Fruit fly (Drosophila melanogaster): ENCODE measurements around the gene CG5112.
A peak's percentile ranks its signal among the peaks of the same experiment; 100 is the strongest.

The CG5112 gene

DNA sequence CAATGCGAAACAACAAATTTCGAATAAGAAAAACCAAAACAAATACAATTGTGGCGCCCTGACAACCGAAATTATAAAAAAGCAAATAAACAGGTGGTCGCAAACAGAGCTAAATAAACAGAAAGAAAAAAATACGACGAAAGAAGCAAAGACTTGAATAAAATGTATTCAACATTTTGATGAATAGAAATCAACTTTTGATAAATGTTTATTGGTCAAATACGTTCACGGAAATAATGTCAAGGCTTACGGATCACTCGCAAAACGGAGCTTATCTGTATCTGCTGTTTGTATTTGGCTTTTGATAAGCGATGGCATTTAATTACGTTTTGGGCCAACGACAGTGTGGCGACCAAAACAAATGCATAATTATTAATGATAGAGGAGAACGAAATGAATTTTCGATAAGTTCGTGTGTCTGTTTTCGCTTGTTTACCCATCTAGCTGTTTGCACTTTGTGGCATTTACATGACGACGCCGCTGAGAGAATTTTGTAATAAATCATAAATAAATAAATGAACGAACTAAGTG, 38.0 kb upstream of the CG5112 start (continued):
- TF ChIP-seq CG32772 (GFP tag; IDR thresholded peaks at IDR 0.05) (no peak), CG10274 (GFP tag; optimal IDR thresholded peaks at IDR 0.05) (no peak), nom (GFP tag; optimal IDR thresholded peaks at IDR 0.05) (no peak), CG32767 (GFP tag; IDR thresholded peaks at IDR 0.05) (peak; percentile 43; the same call in 1 of the 2 replicates), MTF-1 (GFP tag; optimal IDR thresholded peaks at IDR 0.05; ENCODE audit: borderline replicate concordance) (peak; percentile 13), GATAe (GFP tag; conservative IDR thresholded peaks at IDR 0.05) (peak; percentile 28; the same call in 1 of the 2 replicates), CG5953 (GFP tag; IDR thresholded peaks at IDR 0.05) (no peak), Sox100B (GFP tag; optimal IDR thresholded peaks at IDR 0.05) (peak; percentile 72), ftz-f1 (GFP tag; optimal IDR thresholded peaks at IDR 0.05) (peak; percentile 27), Lhr (GFP tag; optimal IDR thresholded peaks at IDR 0.05) (peak; percentile 4), CG10462 (GFP tag; optimal IDR thresholded peaks at IDR 0.05) (no peak), CG2712 (tag; optimal IDR thresholded peaks at IDR 0.05) (peak; percentile 19), CG16815 (GFP tag; optimal IDR thresholded peaks at IDR 0.05) (no peak), twi (tag; optimal IDR thresholded peaks at IDR 0.05) (peak; percentile 25), CG18599 (GFP tag; optimal IDR thresholded peaks at IDR 0.05) (peak; percentile 61), E2f2 (GFP tag; IDR thresholded peaks at IDR 0.05) (peak; percentile 38; the same call in 1 of the 2 replicates), CG15073 (GFP tag; optimal IDR thresholded peaks at IDR 0.05) (no peak), CrebB (tag; optimal IDR thresholded peaks at IDR 0.05) (peak; percentile 79), TFAM (GFP tag; optimal IDR thresholded peaks at IDR 0.05) (peak; percentile 33), CG12659 (GFP tag; optimal IDR thresholded peaks at IDR 0.05) (peak; percentile 26), CG31224 (GFP tag; IDR thresholded peaks at IDR 0.05) (no peak), chm (GFP tag; IDR thresholded peaks at IDR 0.05) (no peak), HmgZ (tag; optimal IDR thresholded peaks at IDR 0.05) (peak; percentile 34), CG17359 (tag; optimal IDR thresholded peaks at IDR 0.05) (peak; percentile 0), CG15601 (tag; optimal IDR thresholded peaks at IDR 0.05) (peak; percentile 67), ci (GFP tag; IDR thresholded peaks at IDR 0.05) (peak; percentile 54), CG11504 (tag; optimal IDR thresholded peaks at IDR 0.05) (peak; percentile 45), CG17385 (GFP tag; optimal IDR thresholded peaks at IDR 0.05) (peak; percentile 60), stwl (tag; optimal IDR thresholded peaks at IDR 0.05) (peak; percentile 5), CG6689 (GFP tag; IDR thresholded peaks at IDR 0.05) (no peak), CG11398 (GFP tag; optimal IDR thresholded peaks at IDR 0.05) (peak; percentile 57), CG3281 (GFP tag; optimal IDR thresholded peaks at IDR 0.05) (peak; percentile 75), scrt (GFP tag; optimal IDR thresholded peaks at IDR 0.05) (peak; percentile 61), sima (GFP tag; optimal IDR thresholded peaks at IDR 0.05) (peak; percentile 12), gem (tag; optimal IDR thresholded peaks at IDR 0.05) (peak; percentile 66), CG13775 (GFP tag; optimal IDR thresholded peaks at IDR 0.05) (peak; percentile 21), fd102C (GFP tag; optimal IDR thresholded peaks at IDR 0.05) (peak; percentile 56), D (optimal IDR thresholded peaks at IDR 0.05) (no peak), D (GFP tag; optimal IDR thresholded peaks at IDR 0.05) (peak; percentile 52), grau (tag; optimal IDR thresholded peaks at IDR 0.05) (peak; percentile 43), ranshi (GFP tag; IDR thresholded peaks at IDR 0.05) (no peak), oc (tag; optimal IDR thresholded peaks at IDR 0.05) (peak; percentile 1), CG2116 (GFP tag; optimal IDR thresholded peaks at IDR 0.05) (peak; percentile 45), bsh (GFP tag; optimal IDR thresholded peaks at IDR 0.05) (peak in 1 of 2 experiments; percentile 11), cas (GFP tag; IDR thresholded peaks at IDR 0.05) (no peak), CG15269 (tag; optimal IDR thresholded peaks at IDR 0.05) (peak; percentile 51), CG6765 (GFP tag; optimal IDR thresholded peaks at IDR 0.05) (no peak), CG2202 (tag; optimal IDR thresholded peaks at IDR 0.05) (peak; percentile 66), Meics (GFP tag; optimal IDR thresholded peaks at IDR 0.05) (peak; percentile 38), fd64A (GFP tag; optimal IDR thresholded peaks at IDR 0.05) (peak; percentile 32)
